Worm (Caenorhabditis elegans): ENCODE measurements around the gene lars-1.
A peak's percentile ranks its signal among the peaks of the same experiment; 100 is the strongest.

Gene lars-1

ce11 chrIII:4204072-4204471 lies 17.5 kb upstream of the lars-1 start, which contains the start of the genes pelo-1 and R74.7:
Gene pelo-1 (minus strand): TSS chrIII:4204222.
Gene R74.7 (plus strand): TSS chrIII:4204429.
- peak; percentile 64 for TF ChIP-seq pha-4 (tag; optimal IDR thresholded peaks at IDR 0.05)
- peak; percentile 88 for TF ChIP-seq R02D3.7 (tag; optimal IDR thresholded peaks at IDR 0.05)
- no peak for TF ChIP-seq lin-39 (tag; optimal IDR thresholded peaks at IDR 0.05)
- no peak for TF ChIP-seq nhr-28 (tag; optimal IDR thresholded peaks at IDR 0.05)
- TF ChIP-seq fkh-2 (tag; optimal IDR thresholded peaks at IDR 0.05), result no peak
- no peak for TF ChIP-seq zag-1 (tag; optimal IDR thresholded peaks at IDR 0.05)
- TF ChIP-seq nfya-1 (tag; optimal IDR thresholded peaks at IDR 0.05; ENCODE audit: insufficient read depth), result peak; percentile 43
- TF ChIP-seq lin-15B (tag; optimal IDR thresholded peaks at IDR 0.05), result peak; percentile 48
- no peak for TF ChIP-seq nhr-25 (tag; optimal IDR thresholded peaks at IDR 0.05)
- TF ChIP-seq sea-2 (GFP tag; optimal IDR thresholded peaks at IDR 0.05), result no peak
- no peak for TF ChIP-seq elt-3 (tag; optimal IDR thresholded peaks at IDR 0.05)
- TF ChIP-seq nhr-76 (tag; optimal IDR thresholded peaks at IDR 0.05), result no peak
- TF ChIP-seq fos-1 (tag; optimal IDR thresholded peaks at IDR 0.05), result no peak

- TF ChIP-seq mml-1 (tag; optimal IDR thresholded peaks at IDR 0.05) (no peak), eor-1 (tag; optimal IDR thresholded peaks at IDR 0.05) (no peak)
Measured at ce11 chrIII:4196988-4197384, 10.4 kb upstream of the lars-1 start, which contains the start of gene asd-1. Gene asd-1 (plus strand): TSS chrIII:4197285.

- TF ChIP-seq jun-1 (tag; optimal IDR thresholded peaks at IDR 0.05) (no peak), mdl-1 (tag; optimal IDR thresholded peaks at IDR 0.05) (peak; percentile 85), nhr-28 (tag; optimal IDR thresholded peaks at IDR 0.05) (no peak), ceh-82 (tag; optimal IDR thresholded peaks at IDR 0.05) (no peak), egl-5 (tag; optimal IDR thresholded peaks at IDR 0.05) (peak; percentile 20), snpc-4 (tag; optimal IDR thresholded peaks at IDR 0.05) (peak; percentile 46), nhr-77 (tag; optimal IDR thresholded peaks at IDR 0.05) (no peak), elt-1 (tag; optimal IDR thresholded peaks at IDR 0.05) (no peak), ZK546.5 (tag; optimal IDR thresholded peaks at IDR 0.05) (no peak), daf-12 (tag; optimal IDR thresholded peaks at IDR 0.05) (no peak), nhr-237 (tag; optimal IDR thresholded peaks at IDR 0.05) (no peak), pha-4 (tag; optimal IDR thresholded peaks at IDR 0.05) (peak; percentile 73), zag-1 (tag; optimal IDR thresholded peaks at IDR 0.05) (no peak), skn-1 (tag; optimal IDR thresholded peaks at IDR 0.05) (peak; percentile 21), nhr-76 (tag; optimal IDR thresholded peaks at IDR 0.05) (no peak), nhr-67 (tag; optimal IDR thresholded peaks at IDR 0.05) (no peak), egl-27 (tag; optimal IDR thresholded peaks at IDR 0.05) (no peak), fos-1 (tag; optimal IDR thresholded peaks at IDR 0.05) (no peak), lin-39 (tag; optimal IDR thresholded peaks at IDR 0.05) (peak; percentile 60), R02D3.7 (tag; optimal IDR thresholded peaks at IDR 0.05) (peak; percentile 22), unc-62 (GFP tag; optimal IDR thresholded peaks at IDR 0.05) (no peak), hmg-11 (tag; optimal IDR thresholded peaks at IDR 0.05) (no peak), ceh-9 (tag; optimal IDR thresholded peaks at IDR 0.05) (no peak), nhr-25 (tag; optimal IDR thresholded peaks at IDR 0.05) (peak; percentile 58), aly-2 (tag; optimal IDR thresholded peaks at IDR 0.05) (no peak), tbx-2 (tag; optimal IDR thresholded peaks at IDR 0.05) (no peak), ztf-11 (tag; optimal IDR thresholded peaks at IDR 0.05) (no peak), ceh-16 (tag; optimal IDR thresholded peaks at IDR 0.05) (no peak), nhr-12 (tag; optimal IDR thresholded peaks at IDR 0.05) (no peak), ceh-28 (tag; optimal IDR thresholded peaks at IDR 0.05) (no peak), ama-1 (optimal IDR thresholded peaks at IDR 0.05) (no peak), nhr-11 (tag; optimal IDR thresholded peaks at IDR 0.05) (no peak), lsy-12 (tag; optimal IDR thresholded peaks at IDR 0.05) (no peak), fkh-10 (GFP tag; optimal IDR thresholded peaks at IDR 0.05) (peak; percentile 6), unc-39 (tag; optimal IDR thresholded peaks at IDR 0.05) (no peak), lin-15B (tag; optimal IDR thresholded peaks at IDR 0.05) (peak; percentile 75), eor-1 (tag; optimal IDR thresholded peaks at IDR 0.05) (no peak), nfya-1 (tag; optimal IDR thresholded peaks at IDR 0.05; ENCODE audit: insufficient read depth) (peak; percentile 84), elt-2 (tag; optimal IDR thresholded peaks at IDR 0.05) (no peak)
Measured at ce11 chrIII:4196301-4196987, 9.8 kb upstream of the lars-1 start.

Measured in whole organism, L3 larva.